Fruit fly (Drosophila melanogaster) whole organism, adult: Measurements from ENCODE around the gene RhoGAP71E.

Experiments
- CG11617 ChIP-seq: fragments of 200-800 bp; sonication (Bioruptor generic); optimal IDR thresholded peaks from 2 replicates; lab custom pipeline; 2017; ENCODE audit warnings: mild to moderate bottlenecking, missing biosample characterization, missing genetic modification reagents, missing genetic modification characterization
- CG12768 ChIP-seq: fragments of 200-800 bp; sonication (Bioruptor generic); optimal IDR thresholded peaks from 2 replicates; lab custom pipeline; 2017; ENCODE audit warnings: missing biosample characterization, missing genetic modification characterization, mild to moderate bottlenecking, moderate library complexity, missing genetic modification reagents
- CG14711 ChIP-seq: fragments of 200-800 bp; sonication (Bioruptor generic); optimal IDR thresholded peaks from 2 replicates; lab custom pipeline; 2018; ENCODE audit warnings: missing biosample characterization, mild to moderate bottlenecking, missing genetic modification characterization, moderate library complexity
- CG1620 ChIP-seq: fragments of 200-800 bp; sonication (Bioruptor generic); optimal IDR thresholded peaks from 2 replicates; lab custom pipeline; 2016; ENCODE audit warnings: missing biosample characterization, missing genetic modification characterization
- CG33017 ChIP-seq: fragments of 200-800 bp; sonication (Bioruptor generic); optimal IDR thresholded peaks from 2 replicates; lab custom pipeline; 2018; ENCODE audit warnings: missing biosample characterization, mild to moderate bottlenecking, missing genetic modification characterization, moderate library complexity
- CG5204 ChIP-seq: fragments of 200-800 bp; sonication (Bioruptor generic); optimal IDR thresholded peaks from 2 replicates; lab custom pipeline; 2016; ENCODE audit warnings: missing biosample characterization, missing genetic modification characterization
- CG7045 ChIP-seq: fragments of 200-800 bp; sonication (Bioruptor generic); optimal IDR thresholded peaks from 2 replicates; lab custom pipeline; 2017; ENCODE audit warnings: missing biosample characterization, mild to moderate bottlenecking, missing genetic modification characterization
- CG7101 ChIP-seq: fragments of 200-800 bp; sonication (Bioruptor generic); optimal IDR thresholded peaks from 2 replicates; lab custom pipeline; 2018; ENCODE audit warnings: missing biosample characterization, mild to moderate bottlenecking, missing genetic modification characterization, moderate library complexity
- Clk ChIP-seq: fragments of 200-800 bp; sonication (Bioruptor generic); optimal IDR thresholded peaks from 2 replicates; lab custom pipeline; 2017; ENCODE audit warnings: missing biosample characterization, missing genetic modification characterization
- Crg-1 ChIP-seq: fragments of 200-800 bp; sonication (Bioruptor generic); optimal IDR thresholded peaks from 2 replicates; lab custom pipeline; 2016; ENCODE audit warnings: missing biosample characterization, missing genetic modification characterization
- Hr96 ChIP-seq: fragments of 200-800 bp; sonication (Bioruptor generic); optimal IDR thresholded peaks from 2 replicates; lab custom pipeline; 2016; ENCODE audit warnings: missing biosample characterization, missing genetic modification characterization
- Mnt ChIP-seq: fragments of 200-800 bp; sonication (Bioruptor generic); optimal IDR thresholded peaks from 2 replicates; lab custom pipeline; 2016; ENCODE audit warnings: missing biosample characterization, mild to moderate bottlenecking, missing genetic modification characterization
- bab1 ChIP-seq: fragments of 200-800 bp; sonication (Bioruptor generic); optimal IDR thresholded peaks from 3 replicates; lab custom pipeline; 2019; ENCODE audit warnings: missing biosample characterization, mild to moderate bottlenecking, missing genetic modification characterization, moderate library complexity
- cic ChIP-seq: fragments of 200-800 bp; sonication (Bioruptor generic); optimal IDR thresholded peaks from 2 replicates; lab custom pipeline; 2017; ENCODE audit warnings: missing biosample characterization, mild to moderate bottlenecking, missing genetic modification characterization, moderate library complexity
- cnc ChIP-seq, 2 experiments: fragments of >200 bp; optimal IDR thresholded peaks; 2 replicates each; lab custom pipeline; 2017
- kay ChIP-seq: fragments of 200-800 bp; sonication (Bioruptor generic); peaks from one replicate; lab custom pipeline; 2016; ENCODE audit warnings: missing biosample characterization, missing genetic modification characterization, borderline replicate concordance
- ovo ChIP-seq: fragments of 200-800 bp; sonication (Bioruptor generic); optimal IDR thresholded peaks from 2 replicates; lab custom pipeline; 2016; ENCODE audit warnings: missing biosample characterization, missing genetic modification characterization
- pad ChIP-seq: fragments of 200-800 bp; sonication (Bioruptor generic); optimal IDR thresholded peaks from 3 replicates; lab custom pipeline; 2017; ENCODE audit warnings: missing biosample characterization, missing genetic modification characterization, mild to moderate bottlenecking, moderate library complexity, missing genetic modification reagents
- tj ChIP-seq: fragments of 200-800 bp; sonication (Bioruptor generic); optimal IDR thresholded peaks from 3 replicates; lab custom pipeline; 2017; ENCODE audit warnings: missing biosample characterization, mild to moderate bottlenecking, missing genetic modification characterization, moderate library complexity
- toe ChIP-seq: fragments of 200-800 bp; sonication (Bioruptor generic); optimal IDR thresholded peaks from 2 replicates; lab custom pipeline; 2016; ENCODE audit warnings: missing biosample characterization, missing genetic modification characterization

Gene RhoGAP71E

dm6 chr3L:15612728-15613127 lies 24.1 kb downstream of the RhoGAP71E start, which contains the start of gene CG13449:
Gene CG13449, minus strand, starts transcription at chr3L:15612828.
- TF ChIP-seq CG1620 (GFP tag; lab: Kevin White, UChicago) (no peak), bab1 (GFP tag; lab: Kevin White, UChicago) (no peak), pad (GFP tag; lab: Kevin White, UChicago) (no peak), Mnt (GFP tag; lab: Kevin White, UChicago) (no peak)

dm6 chr3L:15616490-15616889 lies 27.8 kb downstream of the RhoGAP71E start:
- no peak for TF ChIP-seq cnc (optimal IDR thresholded peaks at IDR 0.05; lab: Kevin White, UChicago)
- no peak for TF ChIP-seq ovo
- TF ChIP-seq Crg-1 (GFP tag; lab: Kevin White, UChicago), result no peak
- no peak for TF ChIP-seq CG11617
- no peak for TF ChIP-seq CG7045 (GFP tag; lab: Kevin White, UChicago)
- TF ChIP-seq cic (GFP tag; lab: Kevin White, UChicago), result no peak
- no peak for TF ChIP-seq pad (GFP tag; lab: Kevin White, UChicago)
- no peak for TF ChIP-seq CG14711 (tag; lab: Kevin White, UChicago)
- no peak for TF ChIP-seq kay (GFP tag; lab: Kevin White, UChicago)
- TF ChIP-seq tj (GFP tag; lab: Kevin White, UChicago), result no peak
- TF ChIP-seq bab1 (GFP tag; lab: Kevin White, UChicago), result no peak
- no peak for TF ChIP-seq CG33017 (tag; lab: Kevin White, UChicago)

DNA sequence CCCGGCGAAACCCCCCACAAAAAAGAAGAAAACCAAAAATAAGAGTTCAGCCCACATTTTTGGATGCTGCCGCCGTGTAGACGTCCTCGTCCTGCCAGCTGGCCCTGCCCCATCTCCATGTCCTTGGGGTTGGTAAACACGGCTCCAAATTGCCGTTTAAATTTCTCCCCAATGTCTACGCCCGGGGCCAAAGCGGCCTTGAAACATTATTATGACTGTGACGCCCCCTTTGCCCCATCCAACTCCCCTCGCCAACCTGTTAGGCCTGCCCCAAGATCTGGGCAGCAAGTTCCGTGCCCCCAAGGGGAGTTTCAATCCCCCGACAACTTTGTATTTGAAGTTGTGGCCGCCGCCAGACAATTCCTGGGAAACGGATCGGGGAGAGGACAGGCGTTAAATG lies 28.2 kb downstream of the RhoGAP71E start:
- no peak for TF ChIP-seq cnc (optimal IDR thresholded peaks at IDR 0.05; lab: Kevin White, UChicago)
- TF ChIP-seq Clk (GFP tag; lab: Kevin White, UChicago), result no peak
- no peak for TF ChIP-seq CG11617
- TF ChIP-seq tj (GFP tag; lab: Kevin White, UChicago), result no peak
- no peak for TF ChIP-seq Crg-1 (GFP tag; lab: Kevin White, UChicago)
- TF ChIP-seq cic (GFP tag; lab: Kevin White, UChicago), result no peak
- TF ChIP-seq CG5204 (GFP tag; lab: Kevin White, UChicago), result no peak
- no peak for TF ChIP-seq toe (GFP tag; lab: Kevin White, UChicago)
- TF ChIP-seq CG7101, result no peak
- TF ChIP-seq pad (GFP tag; lab: Kevin White, UChicago), result no peak
- TF ChIP-seq CG33017 (tag; lab: Kevin White, UChicago), result no peak
- no peak for TF ChIP-seq kay (GFP tag; lab: Kevin White, UChicago)
- TF ChIP-seq Hr96, result no peak
- no peak for TF ChIP-seq CG1620 (GFP tag; lab: Kevin White, UChicago)
- no peak for TF ChIP-seq bab1 (GFP tag; lab: Kevin White, UChicago)
- TF ChIP-seq CG14711 (tag; lab: Kevin White, UChicago), result no peak
- TF ChIP-seq CG12768, result no peak
- no peak for TF ChIP-seq Mnt (GFP tag; lab: Kevin White, UChicago)
- TF ChIP-seq ovo, result no peak
- no peak for TF ChIP-seq CG7045 (GFP tag; lab: Kevin White, UChicago)

dm6 chr3L:15619626-15620247 lies 31.1 kb downstream of the RhoGAP71E start, which contains the start of gene Phs:
Gene Phs, plus strand, starts transcription at chr3L:15619901.
- TF ChIP-seq bab1 (GFP tag; lab: Kevin White, UChicago) (peak; percentile 20), Crg-1 (GFP tag; lab: Kevin White, UChicago) (peak; percentile 97), CG33017 (tag; lab: Kevin White, UChicago) (peak; percentile 67), CG11617 (peak; percentile 52), CG5204 (GFP tag; lab: Kevin White, UChicago) (peak; percentile 81), CG12768 (peak; percentile 86), Clk (GFP tag; lab: Kevin White, UChicago) (peak; percentile 82), Mnt (GFP tag; lab: Kevin White, UChicago) (peak; percentile 86), kay (GFP tag; lab: Kevin White, UChicago) (no peak), cnc (optimal IDR thresholded peaks at IDR 0.05; lab: Kevin White, UChicago) (no peak), ovo (peak; percentile 73), pad (GFP tag; lab: Kevin White, UChicago) (peak; percentile 90), toe (GFP tag; lab: Kevin White, UChicago) (peak; percentile 82), Hr96 (peak; percentile 84), CG7101 (peak; percentile 85), CG7045 (GFP tag; lab: Kevin White, UChicago) (peak; percentile 77), tj (GFP tag; lab: Kevin White, UChicago) (peak; percentile 77), CG14711 (tag; lab: Kevin White, UChicago) (peak; percentile 69), cic (GFP tag; lab: Kevin White, UChicago) (peak; percentile 53), CG1620 (GFP tag; lab: Kevin White, UChicago) (peak; percentile 97)

DNA sequence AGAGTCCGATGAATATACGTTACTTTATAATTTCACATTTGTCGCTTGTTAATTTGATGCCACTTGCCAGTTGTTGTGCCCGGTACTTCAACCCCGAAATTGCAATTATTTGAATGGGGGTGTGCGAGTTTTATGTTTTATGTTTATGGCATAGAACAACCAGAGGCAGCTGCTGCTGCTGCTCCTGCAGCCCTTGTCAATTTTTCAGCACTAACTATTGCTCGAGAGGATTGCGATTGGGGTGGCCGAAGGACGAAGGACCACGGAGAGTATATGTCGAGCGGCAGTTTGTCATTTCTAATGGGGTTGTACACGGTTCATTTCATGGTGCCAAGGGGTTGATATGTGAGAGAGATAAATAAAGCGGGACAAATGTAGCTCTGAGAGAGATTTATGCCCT lies 35.4 kb downstream of the RhoGAP71E start:
- TF ChIP-seq CG14711 (tag; lab: Kevin White, UChicago) (no peak), cnc (optimal IDR thresholded peaks at IDR 0.05; lab: Kevin White, UChicago) (no peak), kay (GFP tag; lab: Kevin White, UChicago) (no peak), CG1620 (GFP tag; lab: Kevin White, UChicago) (no peak), pad (GFP tag; lab: Kevin White, UChicago) (no peak), Clk (GFP tag; lab: Kevin White, UChicago) (no peak)
